Fruit fly (Drosophila melanogaster): ENCODE results near the gene CG2150.
A peak's percentile ranks its signal among the peaks of the same experiment; 100 is the strongest.

The CG2150 gene

DNA sequence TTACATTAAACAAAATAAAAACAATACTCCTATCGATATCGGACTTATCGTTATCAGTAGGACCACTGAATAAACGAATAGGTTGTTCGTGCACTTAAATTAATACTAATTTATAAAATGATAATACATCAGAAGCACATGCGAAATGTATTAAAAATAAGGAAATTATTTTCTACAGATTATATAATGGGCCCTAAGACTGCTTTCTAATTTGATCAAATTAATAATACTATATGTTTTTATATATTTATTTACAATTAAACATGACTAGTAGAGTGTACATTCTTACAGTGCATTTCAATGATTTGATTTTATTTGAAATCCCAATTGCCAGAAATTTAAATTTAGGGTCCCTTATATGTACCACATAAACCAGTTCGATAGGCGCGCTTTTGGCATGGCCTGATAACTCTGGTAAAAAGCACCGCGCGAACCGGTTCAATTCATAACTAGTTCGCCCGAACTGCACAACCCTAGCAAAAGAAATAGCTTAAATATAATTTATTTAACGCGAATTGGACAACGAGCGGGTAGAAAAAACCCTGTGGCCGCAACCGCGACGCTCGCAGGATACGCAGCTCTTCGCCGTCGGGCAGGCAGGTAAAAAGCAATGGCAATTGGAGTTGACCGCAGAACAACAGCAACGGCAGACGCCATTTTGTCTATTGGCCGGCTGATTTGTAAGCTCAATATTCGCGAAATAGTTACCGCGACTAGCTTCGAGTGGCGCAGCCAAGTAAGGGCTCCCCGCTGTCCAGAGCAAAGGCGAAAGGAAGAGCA is 12.2 kb upstream of the CG2150 start, which contains the start of the genes CG2126 and faf (continued):
- TF ChIP-seq repo (GFP tag; optimal IDR thresholded peaks at IDR 0.05) = peak; percentile 17
- TF ChIP-seq Usf (GFP tag; optimal IDR thresholded peaks at IDR 0.05) = peak; percentile 48
- peak; percentile 82 for TF ChIP-seq PHDP (tag; optimal IDR thresholded peaks at IDR 0.05)
- 0 out of 2 replicates have a peak, but pooled peaks have one; percentile 36 for TF ChIP-seq rib (GFP tag; IDR thresholded peaks at IDR 0.05)
- TF ChIP-seq CG10274 (GFP tag; optimal IDR thresholded peaks at IDR 0.05) = no peak
- peak; percentile 60 for TF ChIP-seq Ets97D (GFP tag; optimal IDR thresholded peaks at IDR 0.05)
- peak; percentile 58 for TF ChIP-seq Hsf (GFP tag; optimal IDR thresholded peaks at IDR 0.05)
- TF ChIP-seq CG12391 (tag; optimal IDR thresholded peaks at IDR 0.05) = peak; percentile 92
- peak; percentile 34 for TF ChIP-seq gfzf (GFP tag; optimal IDR thresholded peaks at IDR 0.05)
- TF ChIP-seq caup (GFP tag; optimal IDR thresholded peaks at IDR 0.05; ENCODE audit: severe bottlenecking) = peak; percentile 73
- TF ChIP-seq Opbp (GFP tag; IDR thresholded peaks at IDR 0.05; ENCODE audit: partially characterized antibody) = no peak
- no peak for TF ChIP-seq ap (GFP tag; IDR thresholded peaks at IDR 0.05)
- TF ChIP-seq her (GFP tag; optimal IDR thresholded peaks at IDR 0.05) = peak; percentile 38
- TF ChIP-seq Fer2 (tag; optimal IDR thresholded peaks at IDR 0.05) = peak; percentile 80
- peak; percentile 77 for TF ChIP-seq CG3281 (GFP tag; optimal IDR thresholded peaks at IDR 0.05)
- peak; percentile 71 for TF ChIP-seq CG7556 (GFP tag; optimal IDR thresholded peaks at IDR 0.05)
- TF ChIP-seq pb (GFP tag; optimal IDR thresholded peaks at IDR 0.05) = no peak
- no peak for TF ChIP-seq crol (GFP tag; IDR thresholded peaks at IDR 0.05)
- TF ChIP-seq D (optimal IDR thresholded peaks at IDR 0.05) = no peak
- TF ChIP-seq D (GFP tag; optimal IDR thresholded peaks at IDR 0.05) = peak; percentile 48
- TF ChIP-seq CG6854 (GFP tag; optimal IDR thresholded peaks at IDR 0.05) = peak; percentile 14
- peak; percentile 70 for TF ChIP-seq CG5245 (GFP tag; optimal IDR thresholded peaks at IDR 0.05)
- TF ChIP-seq bsh (GFP tag; optimal IDR thresholded peaks at IDR 0.05) = peak; percentile 15 to 79
- no peak for TF ChIP-seq CG11398 (GFP tag; optimal IDR thresholded peaks at IDR 0.05)
- peak; percentile 74 for TF ChIP-seq CG15601 (tag; optimal IDR thresholded peaks at IDR 0.05)
- TF ChIP-seq CG7928 (GFP tag; optimal IDR thresholded peaks at IDR 0.05) = peak; percentile 43
- TF ChIP-seq esg (GFP tag; conservative IDR thresholded peaks at IDR 0.05) = peak; percentile 50
- TF ChIP-seq CG17328 (GFP tag; IDR thresholded peaks at IDR 0.05) = peak; percentile 76
- no peak for TF ChIP-seq yki (optimal IDR thresholded peaks at IDR 0.05)
- peak; percentile 76 for TF ChIP-seq Nf-YC (tag; optimal IDR thresholded peaks at IDR 0.05)
- peak; percentile 35 for TF ChIP-seq odd (GFP tag; optimal IDR thresholded peaks at IDR 0.05)
- TF ChIP-seq CG34422 (GFP tag; IDR thresholded peaks at IDR 0.05) = peak; percentile 80; the same call in 2 of the 3 replicates
- no peak for TF ChIP-seq CG15479 (GFP tag; optimal IDR thresholded peaks at IDR 0.05)
- TF ChIP-seq CG1603 (tag; optimal IDR thresholded peaks at IDR 0.05) = no peak
- TF ChIP-seq cad (GFP tag; optimal IDR thresholded peaks at IDR 0.05) = no peak
- peak; percentile 79 for TF ChIP-seq CG13775 (GFP tag; optimal IDR thresholded peaks at IDR 0.05)
- peak; percentile 36 for TF ChIP-seq CG7987 (GFP tag; optimal IDR thresholded peaks at IDR 0.05)
- peak; percentile 77 for TF ChIP-seq CG2120 (GFP tag; optimal IDR thresholded peaks at IDR 0.05)
- TF ChIP-seq CG18476 (GFP tag; optimal IDR thresholded peaks at IDR 0.05) = peak; percentile 40
- TF ChIP-seq sens (GFP tag) = peak; percentile 83
- no peak for TF ChIP-seq pfk (GFP tag; optimal IDR thresholded peaks at IDR 0.05)
- peak; percentile 42 for TF ChIP-seq CG4404 (GFP tag; IDR thresholded peaks at IDR 0.05)
- TF ChIP-seq CG15011 (GFP tag; optimal IDR thresholded peaks at IDR 0.05) = peak; percentile 59
- TF ChIP-seq CG10462 (GFP tag; optimal IDR thresholded peaks at IDR 0.05) = peak; percentile 56
- TF ChIP-seq CG12104 (GFP tag; optimal IDR thresholded peaks at IDR 0.05) = peak; percentile 75
- no peak for TF ChIP-seq zen2 (GFP tag; IDR thresholded peaks at IDR 0.05; ENCODE audit: partially characterized antibody)
- peak; percentile 56 for TF ChIP-seq ewg (GFP tag; optimal IDR thresholded peaks at IDR 0.05)
- TF ChIP-seq BEAF-32 (GFP tag; optimal IDR thresholded peaks at IDR 0.05) = peak; percentile 62
- peak; percentile 60; the same call in 1 of the 2 replicates for TF ChIP-seq HLH3B (GFP tag; IDR thresholded peaks at IDR 0.05)

All from whole organism, embryonic.